Worm (Caenorhabditis elegans) whole organism, L1 larva: Measurements from ENCODE around the gene C08H9.15.

Experiments
- Y116A8C.19 ChIP-seq: sonication (generic microtip); optimal IDR thresholded peaks from 2 replicates; lab custom pipeline; 2016; ENCODE audit warnings: missing compliant biosample characterization, missing genetic modification characterization, borderline replicate concordance
- alr-1 ChIP-seq: fragments of 200-800 bp; sonication (Bioruptor generic); optimal IDR thresholded peaks from 2 replicates; lab custom pipeline; 2018; ENCODE audit warnings: borderline replicate concordance, mild to moderate bottlenecking, missing genetic modification characterization, missing compliant biosample characterization
- ceh-90 ChIP-seq: sonication (generic microtip); optimal IDR thresholded peaks from 2 replicates; lab custom pipeline; 2016; ENCODE audit warnings: missing genetic modification characterization, missing compliant biosample characterization
- ces-1 ChIP-seq: fragments of 150-350 bp; optimal IDR thresholded peaks from 2 replicates; lab custom pipeline; 2014; ENCODE audit warnings: missing biosample characterization, missing genetic modification reagents, missing genetic modification characterization
- egl-27 ChIP-seq, 2 experiments: fragments of 150-350 bp in 1 of 2; sonication (generic microtip); optimal IDR thresholded peaks; 3 replicates each; lab custom pipeline; 2017 to 2018; ENCODE audit warnings: missing biosample characterization in 2 of 2, missing genetic modification characterization in 2 of 2, missing genetic modification reagents in 2 of 2
- isw-1 ChIP-seq: fragments of 200-800 bp; sonication (Bioruptor generic); IDR thresholded peaks from 2 replicates; pipeline ENCODE4 v1.3.6; 2022; ENCODE audit warnings: missing genetic modification characterization, missing compliant biosample characterization
- lin-39 ChIP-seq: fragments of 150-350 bp; optimal IDR thresholded peaks from 2 replicates; lab custom pipeline; 2014; ENCODE audit warnings: missing biosample characterization, missing genetic modification reagents, missing genetic modification characterization
- lsy-2 ChIP-seq, 2 experiments: fragments of 150-350 bp; optimal IDR thresholded peaks; 2 replicates each; lab custom pipeline; 2014; ENCODE audit warnings: missing biosample characterization in 2 of 2, missing genetic modification characterization in 2 of 2
- mef-2 ChIP-seq: fragments of 150-350 bp; optimal IDR thresholded peaks from 2 replicates; lab custom pipeline; 2014; ENCODE audit warnings: missing biosample characterization, missing genetic modification characterization
- nhr-12 ChIP-seq: sonication (generic microtip); optimal IDR thresholded peaks from 2 replicates; lab custom pipeline; 2017; ENCODE audit warnings: missing biosample characterization, missing genetic modification characterization
- nhr-237 ChIP-seq: fragments of 150-350 bp; optimal IDR thresholded peaks from 2 replicates; lab custom pipeline; 2014; ENCODE audit warnings: missing biosample characterization, missing genetic modification characterization
- snpc-4 ChIP-seq: fragments of 150-350 bp; optimal IDR thresholded peaks from 2 replicates; lab custom pipeline; 2014; ENCODE audit warnings: missing biosample characterization, missing genetic modification characterization
- tlp-1 ChIP-seq: fragments of 150-350 bp; optimal IDR thresholded peaks from 2 replicates; lab custom pipeline; 2014; ENCODE audit warnings: missing biosample characterization, missing genetic modification characterization
- ztf-4 ChIP-seq: fragments of 150-350 bp; optimal IDR thresholded peaks from 2 replicates; lab custom pipeline; 2014; ENCODE audit warnings: missing biosample characterization, missing genetic modification characterization

- TF ChIP-seq alr-1 (tag; lab: Kevin White, UChicago) (no peak), isw-1 (GFP tag; lab: Robert Waterston, UW) (no peak), ztf-4 (tag; lab: Kevin White, UChicago) (no peak), lin-39 (no peak), nhr-12 (tag; lab: Kevin White, UChicago) (no peak), ceh-90 (tag; lab: Kevin White, UChicago) (no peak), tlp-1 (tag; lab: Kevin White, UChicago) (no peak), egl-27 (tag; optimal IDR thresholded peaks at IDR 0.05; lab: Kevin White, UChicago) (no peak), lsy-2 (tag; optimal IDR thresholded peaks at IDR 0.05; lab: Kevin White, UChicago) (no peak), Y116A8C.19 (no peak), ces-1 (no peak), nhr-237 (tag; lab: Kevin White, UChicago) (no peak), mef-2 (tag; lab: Kevin White, UChicago) (no peak), snpc-4 (tag; lab: Kevin White, UChicago) (no peak)
Observed at ce11 chrII:9898744-9899143, 17.8 kb downstream of the C08H9.15 start.
